Worm (Caenorhabditis elegans): ENCODE data around the gene fbxb-83.

Gene fbxb-83

ce11 chrIII:143121-143520 lies 1.9 kb downstream of the fbxb-83 start, which contains the start of gene fbxb-82:
TSS of gene fbxb-82 (minus strand) at chrIII:143221.
- no peak for TF ChIP-seq M03D4.4 (tag; optimal IDR thresholded peaks at IDR 0.05)
- TF ChIP-seq elt-3 (tag; optimal IDR thresholded peaks at IDR 0.05) = no peak
- TF ChIP-seq nhr-28 (tag; optimal IDR thresholded peaks at IDR 0.05) = no peak
- TF ChIP-seq hlh-1 (tag; optimal IDR thresholded peaks at IDR 0.05) = no peak
- no peak for TF ChIP-seq unc-120 (tag; optimal IDR thresholded peaks at IDR 0.05; ENCODE audit: poor library complexity, severe bottlenecking)
- TF ChIP-seq blmp-1 (tag; optimal IDR thresholded peaks at IDR 0.05) = no peak
- no peak for TF ChIP-seq bed-3 (GFP tag; optimal IDR thresholded peaks at IDR 0.05)
- no peak for TF ChIP-seq sptf-1 (tag; optimal IDR thresholded peaks at IDR 0.05)
- no peak for TF ChIP-seq unc-39 (tag; optimal IDR thresholded peaks at IDR 0.05)
- TF ChIP-seq elt-1 (tag; optimal IDR thresholded peaks at IDR 0.05; ENCODE audit: borderline replicate concordance, insufficient read depth) = no peak
- TF ChIP-seq lsy-2 (tag; optimal IDR thresholded peaks at IDR 0.05) = no peak
- no peak for TF ChIP-seq tbx-8 (GFP tag; optimal IDR thresholded peaks at IDR 0.05)
- TF ChIP-seq ham-2 (GFP tag; optimal IDR thresholded peaks at IDR 0.05) = no peak
- TF ChIP-seq ceh-39 (tag; optimal IDR thresholded peaks at IDR 0.05) = no peak
- no peak for TF ChIP-seq sem-2 (GFP tag; optimal IDR thresholded peaks at IDR 0.05)
- TF ChIP-seq pha-4 (tag; optimal IDR thresholded peaks at IDR 0.05) = no peak
- no peak for TF ChIP-seq mab-5 (tag; optimal IDR thresholded peaks at IDR 0.05)
- no peak for TF ChIP-seq nhr-2 (tag; optimal IDR thresholded peaks at IDR 0.05)
- no peak for TF ChIP-seq nhr-237 (tag; optimal IDR thresholded peaks at IDR 0.05)
- TF ChIP-seq flh-1 (GFP tag; optimal IDR thresholded peaks at IDR 0.05) = no peak

- TF ChIP-seq ceh-39 (tag; optimal IDR thresholded peaks at IDR 0.05) (no peak), cnd-1 (tag; optimal IDR thresholded peaks at IDR 0.05) (no peak), elt-3 (tag; optimal IDR thresholded peaks at IDR 0.05) (no peak), lin-13 (tag; optimal IDR thresholded peaks at IDR 0.05) (no peak), tbx-8 (GFP tag; optimal IDR thresholded peaks at IDR 0.05) (no peak)
Observed at ce11 chrIII:140904-141303, 4.1 kb downstream of the fbxb-83 start, which contains the start of gene fbxb-81. TSS of gene fbxb-81 (minus strand) at chrIII:141217.

DNA sequence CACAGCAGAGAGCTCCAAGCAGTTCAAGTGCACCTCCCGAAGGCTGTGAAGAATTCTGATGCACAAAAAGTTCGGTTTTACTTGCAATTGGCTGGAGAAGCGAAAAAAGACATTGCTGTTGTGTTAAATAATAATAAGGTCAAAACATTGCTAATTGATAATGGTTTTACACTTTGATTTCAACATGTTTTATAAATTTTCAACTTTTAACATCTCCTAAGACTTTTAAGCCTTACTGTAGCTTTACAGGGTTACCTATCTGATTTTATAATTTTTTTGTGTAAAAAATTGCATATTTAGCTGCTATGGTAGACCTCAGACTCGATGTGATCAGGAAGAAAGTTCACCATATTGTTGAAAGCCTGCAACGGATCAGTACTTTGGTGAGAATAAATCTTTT lies 10.8 kb downstream of the fbxb-83 start, which contains the start of gene pals-25:
Gene pals-25, plus strand, starts transcription at position 301 of the 400 bp plus-strand sequence.
- TF ChIP-seq ham-2 (GFP tag; optimal IDR thresholded peaks at IDR 0.05) (no peak), elt-1 (tag; optimal IDR thresholded peaks at IDR 0.05; ENCODE audit: borderline replicate concordance, insufficient read depth) (no peak)

DNA sequence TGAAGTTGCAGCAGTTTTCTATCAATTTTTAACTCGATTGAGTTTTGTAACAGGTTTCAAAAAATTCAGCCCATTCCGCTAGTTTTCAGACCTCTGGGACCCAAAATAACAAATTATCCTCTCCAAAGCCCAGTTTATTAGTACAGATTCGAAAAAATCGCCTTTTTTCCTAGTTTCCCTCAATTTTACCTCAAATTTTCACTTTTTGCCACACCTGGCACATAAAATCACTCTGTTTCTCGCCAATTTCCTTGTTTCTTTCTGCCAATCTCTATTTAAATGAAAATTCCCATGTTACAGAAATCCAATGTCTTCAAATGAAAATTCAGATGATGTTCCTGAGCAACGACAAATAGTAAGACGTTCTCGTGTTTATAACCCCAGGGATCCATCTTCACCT lies 12.9 kb downstream of the fbxb-83 start, which contains the start of gene pals-22:
Gene pals-22, plus strand, starts transcription at position 301 of the 400 bp plus-strand sequence.
- TF ChIP-seq nhr-76 (tag; optimal IDR thresholded peaks at IDR 0.05) (no peak), bed-3 (GFP tag; optimal IDR thresholded peaks at IDR 0.05) (no peak), ceh-39 (tag; optimal IDR thresholded peaks at IDR 0.05) (no peak), ces-1 (GFP tag; optimal IDR thresholded peaks at IDR 0.05) (no peak), lin-32 (GFP tag; optimal IDR thresholded peaks at IDR 0.05) (no peak), lsy-2 (tag; optimal IDR thresholded peaks at IDR 0.05) (no peak), nhr-12 (tag; optimal IDR thresholded peaks at IDR 0.05) (no peak)

- TF ChIP-seq ham-2 (GFP tag; optimal IDR thresholded peaks at IDR 0.05) = no peak
- TF ChIP-seq nhr-76 (tag; optimal IDR thresholded peaks at IDR 0.05) = no peak
- TF ChIP-seq mab-5 (tag; optimal IDR thresholded peaks at IDR 0.05) = peak; percentile 39
- no peak for TF ChIP-seq elt-3 (tag; optimal IDR thresholded peaks at IDR 0.05)
- no peak for TF ChIP-seq sptf-1 (tag; optimal IDR thresholded peaks at IDR 0.05)
- peak; percentile 34 for TF ChIP-seq lsy-2 (tag; optimal IDR thresholded peaks at IDR 0.05)
- no peak for TF ChIP-seq zip-8 (tag; optimal IDR thresholded peaks at IDR 0.05)
- TF ChIP-seq unc-120 (tag; optimal IDR thresholded peaks at IDR 0.05; ENCODE audit: poor library complexity, severe bottlenecking) = peak; percentile 3
- no peak for TF ChIP-seq nhr-12 (tag; optimal IDR thresholded peaks at IDR 0.05)
- TF ChIP-seq bed-3 (GFP tag; optimal IDR thresholded peaks at IDR 0.05) = no peak
- TF ChIP-seq unc-39 (tag; optimal IDR thresholded peaks at IDR 0.05) = no peak
- peak; percentile 45 for TF ChIP-seq mep-1 (tag; optimal IDR thresholded peaks at IDR 0.05)
- TF ChIP-seq unc-62 (GFP tag; optimal IDR thresholded peaks at IDR 0.05) = no peak
- no peak for TF ChIP-seq nhr-28 (tag; optimal IDR thresholded peaks at IDR 0.05)
- TF ChIP-seq lin-13 (tag; optimal IDR thresholded peaks at IDR 0.05) = no peak
- TF ChIP-seq nhr-237 (tag; optimal IDR thresholded peaks at IDR 0.05) = peak; percentile 11
- no peak for TF ChIP-seq ceh-39 (tag; optimal IDR thresholded peaks at IDR 0.05)
- no peak for TF ChIP-seq drap-1 (GFP tag; optimal IDR thresholded peaks at IDR 0.05)
- TF ChIP-seq blmp-1 (tag; optimal IDR thresholded peaks at IDR 0.05) = no peak
- TF ChIP-seq ces-1 (GFP tag; optimal IDR thresholded peaks at IDR 0.05) = peak; percentile 96
- TF ChIP-seq ceh-83 (GFP tag; optimal IDR thresholded peaks at IDR 0.05) = no peak
- no peak for TF ChIP-seq lin-32 (GFP tag; optimal IDR thresholded peaks at IDR 0.05)
- no peak for TF ChIP-seq elt-1 (tag; optimal IDR thresholded peaks at IDR 0.05; ENCODE audit: borderline replicate concordance, insufficient read depth)
- no peak for TF ChIP-seq hlh-1 (tag; optimal IDR thresholded peaks at IDR 0.05)
- peak; percentile 52 for TF ChIP-seq pha-4 (tag; optimal IDR thresholded peaks at IDR 0.05)
- no peak for TF ChIP-seq mls-2 (tag; optimal IDR thresholded peaks at IDR 0.05)
- TF ChIP-seq flh-1 (GFP tag; optimal IDR thresholded peaks at IDR 0.05) = no peak
- no peak for TF ChIP-seq snpc-4 (tag; optimal IDR thresholded peaks at IDR 0.05)
- TF ChIP-seq sem-2 (GFP tag; optimal IDR thresholded peaks at IDR 0.05) = no peak
- TF ChIP-seq cnd-1 (tag; optimal IDR thresholded peaks at IDR 0.05) = no peak
- TF ChIP-seq ceh-43 (GFP tag; optimal IDR thresholded peaks at IDR 0.05) = no peak
- TF ChIP-seq nhr-2 (tag; optimal IDR thresholded peaks at IDR 0.05) = no peak
- TF ChIP-seq M03D4.4 (tag; optimal IDR thresholded peaks at IDR 0.05) = no peak
- no peak for TF ChIP-seq tbx-8 (GFP tag; optimal IDR thresholded peaks at IDR 0.05)
- TF ChIP-seq ztf-11 (tag; optimal IDR thresholded peaks at IDR 0.05) = no peak
Observed at ce11 chrIII:131627-132026, 13.4 kb downstream of the fbxb-83 start.

All from whole organism, mixed stage, embryonic.